Fruit fly (Drosophila melanogaster) whole organism, embryonic: ENCODE data around the gene CG13113.

Experiments used
- B-H2 ChIP-seq: fragments of 200-800 bp; sonication (Bioruptor generic); optimal IDR thresholded peaks from 2 replicates; lab custom pipeline; 2018; ENCODE audit warnings: missing biosample characterization, mild to moderate bottlenecking, missing genetic modification characterization
- Bdp1 ChIP-seq: fragments of 200-800 bp; sonication (Bioruptor generic); optimal IDR thresholded peaks from 3 replicates; lab custom pipeline; 2016; ENCODE audit warnings: missing biosample characterization, missing genetic modification characterization
- CG10209 ChIP-seq: fragments of 200-800 bp; sonication (Bioruptor generic); optimal IDR thresholded peaks from 3 replicates; lab custom pipeline; 2017; ENCODE audit warnings: missing biosample characterization, mild to moderate bottlenecking, missing genetic modification characterization, missing genetic modification reagents
- CG10366 ChIP-seq: fragments of 200-800 bp; sonication (Bioruptor generic); IDR thresholded peaks from 2 replicates; pipeline ENCODE4 v1.3.6; 2022; ENCODE audit warnings: missing biosample characterization, missing genetic modification characterization
- CG10462 ChIP-seq: fragments of 200-800 bp; sonication (Bioruptor generic); optimal IDR thresholded peaks from 2 replicates; lab custom pipeline; 2016; ENCODE audit warnings: missing biosample characterization, missing genetic modification characterization
- CG11696 ChIP-seq: fragments of 200-800 bp; sonication (Bioruptor generic); IDR thresholded peaks from 2 replicates; pipeline ENCODE4 v1.3.6; 2022; ENCODE audit warnings: missing biosample characterization, missing genetic modification characterization
- CG12391 ChIP-seq: fragments of 200-800 bp; sonication (Bioruptor generic); optimal IDR thresholded peaks from 3 replicates; lab custom pipeline; 2018; ENCODE audit warnings: missing biosample characterization, mild to moderate bottlenecking, missing genetic modification characterization, moderate library complexity
- CG12744 ChIP-seq: fragments of 200-800 bp; sonication (Bioruptor generic); optimal IDR thresholded peaks from 2 replicates; lab custom pipeline; 2016; ENCODE audit warnings: missing biosample characterization, missing genetic modification characterization
- CG13123 ChIP-seq: fragments of 200-800 bp; sonication (Bioruptor generic); optimal IDR thresholded peaks from 2 replicates; lab custom pipeline; 2016; ENCODE audit warnings: missing biosample characterization, missing genetic modification characterization
- CG13287 ChIP-seq: fragments of 200-800 bp; sonication (Bioruptor generic); IDR thresholded peaks from 2 replicates; pipeline ENCODE4 v1.3.6; 2022; ENCODE audit warnings: missing biosample characterization, missing genetic modification characterization; ENCODE audit not compliant: partially characterized antibody
- CG13894 ChIP-seq: fragments of 200-800 bp; sonication (Bioruptor generic); optimal IDR thresholded peaks from 3 replicates; lab custom pipeline; 2018; ENCODE audit warnings: missing biosample characterization, mild to moderate bottlenecking, missing genetic modification characterization, moderate library complexity
- CG14014 ChIP-seq: fragments of 200-800 bp; sonication (Bioruptor generic); IDR thresholded peaks from 2 replicates; pipeline ENCODE4 v1.3.6; 2022; ENCODE audit warnings: missing biosample characterization, missing genetic modification characterization
- CG14667 ChIP-seq: fragments of 200-800 bp; sonication (Bioruptor generic); IDR thresholded peaks from 2 replicates; pipeline ENCODE4 v1.3.6; 2022; ENCODE audit warnings: missing biosample characterization, missing genetic modification characterization
- CG14965 ChIP-seq: fragments of 200-800 bp; sonication (Bioruptor generic); optimal IDR thresholded peaks from 2 replicates; lab custom pipeline; 2016; ENCODE audit warnings: missing biosample characterization, missing genetic modification characterization, borderline replicate concordance
- CG15696 ChIP-seq: fragments of 200-800 bp; sonication (Bioruptor generic); optimal IDR thresholded peaks from 2 replicates; lab custom pipeline; 2019; ENCODE audit warnings: missing biosample characterization, mild to moderate bottlenecking, missing genetic modification characterization, moderate library complexity
- CG17328 ChIP-seq: fragments of 200-800 bp; sonication (Bioruptor generic); IDR thresholded peaks from 2 replicates; pipeline ENCODE4 v1.3.6; 2022; ENCODE audit warnings: missing biosample characterization, missing genetic modification characterization
- CG18619 ChIP-seq: fragments of 200-800 bp; sonication (Bioruptor generic); optimal IDR thresholded peaks from 3 replicates; lab custom pipeline; 2017; ENCODE audit warnings: missing biosample characterization, mild to moderate bottlenecking, missing genetic modification characterization
- CG2129 ChIP-seq: fragments of 200-800 bp; sonication (Bioruptor generic); IDR thresholded peaks from 2 replicates; pipeline ENCODE4 v1.3.6; 2022; ENCODE audit warnings: missing biosample characterization, missing genetic modification characterization; ENCODE audit not compliant: partially characterized antibody
- CG3065 ChIP-seq: fragments of 200-800 bp; sonication (Bioruptor generic); optimal IDR thresholded peaks from 2 replicates; lab custom pipeline; 2016; ENCODE audit warnings: missing biosample characterization, missing genetic modification characterization
- CG4360 ChIP-seq: fragments of 200-800 bp; sonication (Bioruptor generic); IDR thresholded peaks from 2 replicates; pipeline ENCODE4 v1.3.6; 2022; ENCODE audit warnings: missing biosample characterization, missing genetic modification characterization
- CG7963 ChIP-seq: fragments of 200-800 bp; sonication (Bioruptor generic); IDR thresholded peaks from 3 replicates; pipeline ENCODE4 v1.3.6; 2022; ENCODE audit warnings: missing biosample characterization, missing genetic modification characterization; ENCODE audit not compliant: partially characterized antibody
- CG8359 ChIP-seq: fragments of 200-800 bp; sonication (Bioruptor generic); optimal IDR thresholded peaks from 2 replicates; lab custom pipeline; 2017; ENCODE audit warnings: missing biosample characterization, mild to moderate bottlenecking, missing genetic modification characterization, borderline replicate concordance
- CG9609 ChIP-seq: fragments of 200-800 bp; sonication (Bioruptor generic); optimal IDR thresholded peaks from 3 replicates; lab custom pipeline; 2016; ENCODE audit warnings: missing biosample characterization, missing genetic modification characterization
- Max ChIP-seq: fragments of 200-800 bp; sonication (Bioruptor generic); optimal IDR thresholded peaks from 2 replicates; lab custom pipeline; 2016; ENCODE audit warnings: missing biosample characterization, mild to moderate bottlenecking, missing genetic modification characterization
- Rfx ChIP-seq: fragments of 200-800 bp; sonication (Bioruptor generic); IDR thresholded peaks from 2 replicates; pipeline ENCODE4 v1.3.6; 2022; ENCODE audit warnings: missing biosample characterization, missing genetic modification characterization
- Rx ChIP-seq: fragments of 200-800 bp; sonication (Bioruptor generic); IDR thresholded peaks from 2 replicates; pipeline ENCODE4 v1.3.6; 2022; ENCODE audit warnings: missing biosample characterization, missing genetic modification characterization
- Sry-δ ChIP-seq: fragments of 200-800 bp; sonication (Bioruptor generic); optimal IDR thresholded peaks from 2 replicates; lab custom pipeline; 2016; ENCODE audit warnings: missing biosample characterization, missing genetic modification characterization
- Trl ChIP-seq, 3 experiments: fragments of >200 bp in 2 of 3; fragments of 200-800 bp in 1 of 3; sonication (Bioruptor generic) in 1 of 3; optimal IDR thresholded peaks; 2 replicates in 1 of 3; 3 replicates in 2 of 3; lab custom pipeline; 2016 to 2017; ENCODE audit warnings: missing biosample characterization in 1 of 3, missing genetic modification characterization in 1 of 3
- ab ChIP-seq: fragments of 200-800 bp; sonication (Bioruptor generic); optimal IDR thresholded peaks from 2 replicates; lab custom pipeline; 2016; ENCODE audit warnings: missing biosample characterization, missing genetic modification characterization
- az2 ChIP-seq: fragments of 200-800 bp; sonication (Bioruptor generic); optimal IDR thresholded peaks from 3 replicates; lab custom pipeline; 2016; ENCODE audit warnings: missing biosample characterization, missing genetic modification characterization
- bbx ChIP-seq: fragments of 200-800 bp; sonication (Bioruptor generic); IDR thresholded peaks from 2 replicates; pipeline ENCODE4 v1.3.6; 2022; ENCODE audit warnings: missing biosample characterization, missing genetic modification characterization; ENCODE audit not compliant: partially characterized antibody
- bigmax ChIP-seq: fragments of 200-800 bp; sonication (Bioruptor generic); optimal IDR thresholded peaks from 2 replicates; lab custom pipeline; 2018; ENCODE audit warnings: missing biosample characterization, mild to moderate bottlenecking, missing genetic modification characterization
- dpn ChIP-seq, 2 experiments: fragments of 200-800 bp; sonication (Bioruptor generic); optimal IDR thresholded peaks; 3 replicates each; lab custom pipeline; 2016; ENCODE audit warnings: missing biosample characterization in 2 of 2, missing genetic modification characterization in 2 of 2
- emc ChIP-seq: fragments of 200-800 bp; sonication (Bioruptor generic); optimal IDR thresholded peaks from 2 replicates; lab custom pipeline; 2016; ENCODE audit warnings: missing biosample characterization, missing genetic modification characterization
- fd96Cb ChIP-seq: fragments of 200-800 bp; sonication (Bioruptor generic); optimal IDR thresholded peaks from 2 replicates; lab custom pipeline; 2018; ENCODE audit warnings: missing biosample characterization, mild to moderate bottlenecking, missing genetic modification characterization, moderate library complexity
- grau ChIP-seq: fragments of 200-800 bp; optimal IDR thresholded peaks from 3 replicates; lab custom pipeline; 2019; ENCODE audit warnings: missing biosample characterization, mild to moderate bottlenecking, missing genetic modification characterization, moderate library complexity
- hbn ChIP-seq: fragments of 200-800 bp; sonication (Bioruptor generic); IDR thresholded peaks from 2 replicates; pipeline ENCODE4 v1.3.6; 2022; ENCODE audit warnings: missing biosample characterization, missing genetic modification characterization; ENCODE audit not compliant: partially characterized antibody
- ind ChIP-seq: fragments of 200-800 bp; sonication (Bioruptor generic); optimal IDR thresholded peaks from 3 replicates; lab custom pipeline; 2016; ENCODE audit warnings: missing biosample characterization, missing genetic modification characterization
- kni ChIP-seq: fragments of 200-800 bp; sonication (Bioruptor generic); optimal IDR thresholded peaks from 3 replicates; lab custom pipeline; 2017; ENCODE audit warnings: mild to moderate bottlenecking, missing biosample characterization, missing genetic modification reagents, missing genetic modification characterization
- lbe ChIP-seq: fragments of 200-800 bp; sonication (Bioruptor generic); optimal IDR thresholded peaks from 2 replicates; lab custom pipeline; 2016; ENCODE audit warnings: missing biosample characterization, mild to moderate bottlenecking, missing genetic modification characterization
- lola ChIP-seq, 3 experiments: fragments of >200 bp in 2 of 3; fragments of 200-800 bp in 1 of 3; sonication (Bioruptor generic) in 1 of 3; optimal IDR thresholded peaks; 2 replicates each; lab custom pipeline; 2017 to 2019; ENCODE audit warnings: missing biosample characterization in 3 of 3, missing genetic modification characterization in 3 of 3, mild to moderate bottlenecking in 1 of 3, moderate library complexity in 1 of 3
- mld ChIP-seq: fragments of 200-800 bp; sonication (Bioruptor generic); IDR thresholded peaks from 3 replicates; pipeline ENCODE4 v1.3.6; 2022; ENCODE audit warnings: missing biosample characterization, missing genetic modification characterization; ENCODE audit not compliant: partially characterized antibody
- peb ChIP-seq: fragments of 200-800 bp; sonication (Bioruptor generic); IDR thresholded peaks from 2 replicates; pipeline ENCODE4 v1.3.6; 2022; ENCODE audit warnings: missing biosample characterization, missing genetic modification characterization
- run ChIP-seq: fragments of 200-800 bp; sonication (Bioruptor generic); optimal IDR thresholded peaks from 3 replicates; lab custom pipeline; 2018; ENCODE audit warnings: missing biosample characterization, mild to moderate bottlenecking, missing genetic modification characterization
- sisA ChIP-seq: fragments of 200-800 bp; sonication (Bioruptor generic); IDR thresholded peaks from 2 replicates; pipeline ENCODE4 v1.3.6; 2022; ENCODE audit warnings: missing biosample characterization, missing genetic modification characterization
- so ChIP-seq: fragments of 200-800 bp; sonication (Bioruptor generic); IDR thresholded peaks from 3 replicates; pipeline ENCODE4 v1.3.6; 2022; ENCODE audit warnings: missing biosample characterization, missing genetic modification characterization
- tll ChIP-seq, 2 experiments: fragments of 200-800 bp in 1 of 2; fragments of >200 bp in 1 of 2; sonication (Bioruptor generic) in 1 of 2; optimal IDR thresholded peaks; 2 replicates each; lab custom pipeline; 2017 to 2019; ENCODE audit warnings: missing biosample characterization in 2 of 2, missing genetic modification characterization in 2 of 2, mild to moderate bottlenecking in 1 of 2, moderate library complexity in 1 of 2

CG13113 gene

dm6 chr2L:9569588-9570434 lies 25.8 kb downstream of the CG13113 start (continued):
- TF ChIP-seq so (peak; percentile 95), run (tag; lab: Kevin White, UChicago) (peak; percentile 94), CG10366 (peak; percentile 85), CG9609 (GFP tag; lab: Kevin White, UChicago) (peak; percentile 72), bbx (peak; percentile 41; the same call in 1 of the 2 replicates), tll (GFP tag; optimal IDR thresholded peaks at IDR 0.05; lab: Kevin White, UChicago) (peak in 1 of 2 experiments; percentile 76), mld (no peak), CG14014 (GFP tag; lab: Robert Waterston, UW) (peak; percentile 92), emc (peak; percentile 32), grau (tag; lab: Kevin White, UChicago) (peak; percentile 97), CG15696 (tag; lab: Kevin White, UChicago) (peak; percentile 92), fd96Cb (peak; percentile 96), hbn (GFP tag; lab: Robert Waterston, UW) (no peak), ind (GFP tag; lab: Kevin White, UChicago) (peak; percentile 94), CG8359 (peak; percentile 91), kni (GFP tag; lab: Kevin White, UChicago) (peak; percentile 42), peb (GFP tag; lab: Robert Waterston, UW) (peak; percentile 78), Rx (GFP tag; lab: Robert Waterston, UW) (peak; percentile 72), CG14965 (GFP tag; lab: Kevin White, UChicago) (no peak), CG10462 (GFP tag; lab: Kevin White, UChicago) (peak; percentile 94), CG12391 (tag; lab: Kevin White, UChicago) (peak; percentile 97), Trl (optimal IDR thresholded peaks at IDR 0.05; lab: Kevin White, UChicago) (no peak), Trl (GFP tag; optimal IDR thresholded peaks at IDR 0.05; lab: Kevin White, UChicago) (peak; percentile 81), CG18619 (peak; percentile 97), CG10209 (GFP tag; lab: Kevin White, UChicago) (peak; percentile 98), CG7963 (no peak), lbe (GFP tag; lab: Kevin White, UChicago) (peak; percentile 94), CG13894 (peak; percentile 94), Rfx (GFP tag; lab: Robert Waterston, UW) (peak; percentile 92), CG2129 (no peak), CG11696 (no peak; the same call in none of the 2 replicates), CG13123 (GFP tag; lab: Kevin White, UChicago) (peak; percentile 84), az2 (GFP tag; lab: Kevin White, UChicago) (peak; percentile 95), CG13287 (GFP tag; lab: Robert Waterston, UW) (peak; percentile 43; the same call in 1 of the 2 replicates), Max (GFP tag; lab: Kevin White, UChicago) (peak; percentile 98), B-H2 (peak; percentile 91), CG17328 (GFP tag; lab: Robert Waterston, UW) (peak; percentile 88), CG12744 (GFP tag; lab: Kevin White, UChicago) (peak; percentile 80), CG4360 (GFP tag; lab: Robert Waterston, UW) (peak; percentile 10), ab (GFP tag; lab: Kevin White, UChicago) (peak; percentile 17), dpn (GFP tag; optimal IDR thresholded peaks at IDR 0.05; lab: Kevin White, UChicago) (peak; percentile 86 to 94), Sry-δ (GFP tag; lab: Kevin White, UChicago) (peak; percentile 38), CG14667 (peak; percentile 68), CG3065 (peak; percentile 78), sisA (GFP tag; lab: Robert Waterston, UW) (peak; percentile 83), Bdp1 (GFP tag; lab: Kevin White, UChicago) (peak; percentile 78), lola (GFP tag; optimal IDR thresholded peaks at IDR 0.05; lab: Kevin White, UChicago) (peak in 1 of 3 experiments; percentile 95), bigmax (GFP tag; lab: Kevin White, UChicago) (no peak)
